Worm (Caenorhabditis elegans): ENCODE data around the gene acr-3.

Gene acr-3

DNA sequence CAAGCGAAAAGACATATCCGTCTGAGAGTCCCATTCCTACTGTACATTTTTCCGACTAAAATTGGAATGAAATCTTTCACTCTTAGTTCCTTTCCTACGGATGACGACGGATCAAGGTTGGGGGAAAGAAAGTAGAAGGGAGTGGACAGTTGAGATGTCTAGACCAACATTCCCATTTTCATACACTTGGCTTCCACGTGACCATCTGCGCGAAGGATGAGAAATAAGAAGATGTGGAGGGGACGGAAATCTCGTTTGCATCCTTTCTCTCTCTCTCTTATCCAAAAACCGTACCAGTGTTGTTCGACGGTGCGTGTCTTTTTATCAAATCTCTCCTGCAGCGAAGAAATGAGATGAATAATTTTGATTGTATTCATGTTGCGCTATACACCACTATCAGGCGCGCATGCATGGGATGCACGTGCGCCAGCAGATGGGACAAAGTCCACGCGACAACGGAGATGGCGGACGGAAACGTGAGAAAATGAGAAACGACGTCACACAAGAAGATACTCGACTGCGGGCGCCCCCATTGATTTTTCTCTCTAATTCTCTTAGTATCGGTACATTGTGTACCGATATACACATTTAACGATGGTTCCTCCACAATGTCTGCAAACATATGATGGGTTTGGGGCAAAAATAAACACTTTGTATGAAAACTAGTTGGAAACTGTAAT lies 28.1 kb downstream of the acr-3 start (continued):
- TF ChIP-seq lin-15B (tag; optimal IDR thresholded peaks at IDR 0.05) (no peak), lin-13 (GFP tag; optimal IDR thresholded peaks at IDR 0.05) (peak; percentile 68), ama-1 (optimal IDR thresholded peaks at IDR 0.05) (no peak), mef-2 (tag; optimal IDR thresholded peaks at IDR 0.05) (peak; percentile 89), elt-2 (tag; optimal IDR thresholded peaks at IDR 0.05) (peak; percentile 89), unc-98 (GFP tag; IDR thresholded peaks at IDR 0.05) (0 out of 2 replicates have a peak, but pooled peaks have one; percentile 45), snu-23 (GFP tag; optimal IDR thresholded peaks at IDR 0.05) (peak; percentile 97), sup-37 (GFP tag; optimal IDR thresholded peaks at IDR 0.05) (peak; percentile 82), hpl-2 (GFP tag; optimal IDR thresholded peaks at IDR 0.05) (no peak), egl-27 (tag; optimal IDR thresholded peaks at IDR 0.05) (peak; percentile 93 to 96), hlh-17 (GFP tag; optimal IDR thresholded peaks at IDR 0.05; ENCODE audit: borderline replicate concordance) (no peak), nhr-77 (tag; optimal IDR thresholded peaks at IDR 0.05) (peak; percentile 82), isw-1 (GFP tag; IDR thresholded peaks at IDR 0.05) (peak; percentile 50), elt-3 (tag; optimal IDR thresholded peaks at IDR 0.05) (peak in 5 of 6 experiments; percentile 16 to 98 (median 63)), fkh-8 (tag; optimal IDR thresholded peaks at IDR 0.05) (peak; percentile 90), ztf-4 (tag; optimal IDR thresholded peaks at IDR 0.05) (peak; percentile 93), ces-1 (GFP tag; optimal IDR thresholded peaks at IDR 0.05) (no peak), nhr-76 (tag; optimal IDR thresholded peaks at IDR 0.05) (peak; percentile 11), egl-13 (tag; optimal IDR thresholded peaks at IDR 0.05) (peak; percentile 81), ceh-88 (GFP tag; IDR thresholded peaks at IDR 0.05) (peak; percentile 83), efl-1 (optimal IDR thresholded peaks at IDR 0.05) (peak; percentile 54 to 59), efl-1 (GFP tag; optimal IDR thresholded peaks at IDR 0.05 in 1 of 2) (peak; percentile 27 to 93), snpc-4 (tag; optimal IDR thresholded peaks at IDR 0.05) (peak; percentile 22), nhr-90 (tag; optimal IDR thresholded peaks at IDR 0.05; ENCODE audit: poor library complexity) (peak; percentile 97), nhr-20 (tag; optimal IDR thresholded peaks at IDR 0.05) (peak; percentile 99), nhr-12 (tag; optimal IDR thresholded peaks at IDR 0.05) (no peak), irx-1 (tag; optimal IDR thresholded peaks at IDR 0.05) (peak; percentile 91), fkh-4 (tag; optimal IDR thresholded peaks at IDR 0.05; ENCODE audit: borderline replicate concordance) (peak; percentile 40), nhr-85 (tag) (peak; percentile 100), vab-15 (tag; optimal IDR thresholded peaks at IDR 0.05) (peak; percentile 48), dpl-1 (GFP tag; optimal IDR thresholded peaks at IDR 0.05) (peak; percentile 25 to 48 (median 42)), Y116A8C.19 (tag; optimal IDR thresholded peaks at IDR 0.05; ENCODE audit: borderline replicate concordance) (no peak), unc-86 (tag; optimal IDR thresholded peaks at IDR 0.05) (peak; percentile 90), ceh-90 (tag; optimal IDR thresholded peaks at IDR 0.05) (no peak), unc-62 (GFP tag; optimal IDR thresholded peaks at IDR 0.05) (no peak), nhr-28 (tag; optimal IDR thresholded peaks at IDR 0.05) (no peak), grh-1 (GFP tag; IDR thresholded peaks at IDR 0.05) (peak; percentile 94), F16B12.6 (tag; optimal IDR thresholded peaks at IDR 0.05) (no peak), C16A3.4 (tag; optimal IDR thresholded peaks at IDR 0.05) (peak; percentile 68), nhr-237 (tag; optimal IDR thresholded peaks at IDR 0.05) (no peak), aha-1 (tag; optimal IDR thresholded peaks at IDR 0.05) (no peak), lsy-2 (tag; optimal IDR thresholded peaks at IDR 0.05) (peak; percentile 75 to 82), blmp-1 (tag; optimal IDR thresholded peaks at IDR 0.05) (peak; percentile 96), hlh-4 (tag; optimal IDR thresholded peaks at IDR 0.05) (no peak), lin-35 (GFP tag; optimal IDR thresholded peaks at IDR 0.05) (peak; percentile 56 to 75), nhr-71 (tag; optimal IDR thresholded peaks at IDR 0.05) (peak; percentile 99), pax-3 (tag; optimal IDR thresholded peaks at IDR 0.05) (peak; percentile 85), lin-39 (tag; optimal IDR thresholded peaks at IDR 0.05) (peak; percentile 50), xbp-1 (tag; optimal IDR thresholded peaks at IDR 0.05) (peak; percentile 97), skn-1 (tag; optimal IDR thresholded peaks at IDR 0.05) (peak; percentile 78), unc-130 (tag; optimal IDR thresholded peaks at IDR 0.05) (peak; percentile 93), mdl-1 (tag; optimal IDR thresholded peaks at IDR 0.05) (peak in 1 of 2 experiments; percentile 98)

Measured in whole organism, L1 larva.